1 worm cellular context compared by ENCODE assay signal in the genomic region with DNA sequence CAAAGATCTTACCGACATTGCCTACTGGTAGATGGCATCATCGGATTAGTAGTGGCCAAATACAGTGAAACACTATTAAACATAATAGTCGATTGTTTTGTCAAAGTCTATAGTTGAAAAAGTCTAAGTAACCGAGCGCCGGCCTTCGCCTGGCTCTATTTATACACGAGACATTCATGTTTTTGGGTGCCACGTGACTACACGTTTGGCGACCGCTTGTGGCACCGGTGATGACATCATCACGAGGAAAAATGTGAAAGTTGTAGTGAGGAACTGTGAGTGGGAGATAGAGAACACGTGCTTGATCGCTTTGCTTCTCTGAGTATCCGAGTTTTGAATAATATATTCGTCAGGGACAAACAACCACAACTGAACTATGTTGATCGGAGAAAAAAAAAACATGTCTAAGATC.
A peak's percentile ranks its signal among the peaks of the same experiment; 100 is the strongest.
TF ChIP-seq lines count a peak whose summit lies in the region.

No protein-coding gene starts in this region.

TF ChIP-seq in whole organism, L1 larva, 84 proteins besides CTCF, POLR2A, EP300 and RAD21 (continued from another document):
- TF ChIP-seq swsn-7 (tag; optimal IDR thresholded peaks at IDR 0.05; lab: Kevin White, UChicago) (peak; percentile 58), nhr-237 (tag; optimal IDR thresholded peaks at IDR 0.05; lab: Kevin White, UChicago) (no peak), mep-1 (tag; optimal IDR thresholded peaks at IDR 0.05; lab: Kevin White, UChicago) (peak; percentile 78), skn-1 (tag; optimal IDR thresholded peaks at IDR 0.05; lab: Kevin White, UChicago) (peak; percentile 87), sptf-1 (tag; optimal IDR thresholded peaks at IDR 0.05; lab: Kevin White, UChicago) (no peak), ces-1 (GFP tag; optimal IDR thresholded peaks at IDR 0.05; lab: Kevin White, UChicago) (no peak), nhr-11 (tag; optimal IDR thresholded peaks at IDR 0.05; lab: Kevin White, UChicago) (peak; percentile 44), snu-23 (GFP tag; optimal IDR thresholded peaks at IDR 0.05; lab: Kevin White, UChicago) (peak; percentile 91), C16A3.4 (tag; optimal IDR thresholded peaks at IDR 0.05; lab: Kevin White, UChicago) (peak; percentile 64), C34B4.2 (tag; optimal IDR thresholded peaks at IDR 0.05; lab: Kevin White, UChicago) (no peak), elt-3 (tag; optimal IDR thresholded peaks at IDR 0.05; lab: Kevin White, UChicago) (peak in 1 of 6 experiments; percentile 90)
TF ChIP-seq in whole organism, L1 larva: peak in this region for 43.
